Worm (Caenorhabditis elegans) whole organism, L4 larva: Measurements from ENCODE around the gene EGAP2.1.

Experiments
- ama-1 ChIP-seq: fragments of 150-350 bp; optimal IDR thresholded peaks from 2 replicates; lab custom pipeline; 2014; ENCODE audit warnings: inconsistent platforms, mixed read lengths
- ceh-20 ChIP-seq: fragments of 200-800 bp; sonication (Bioruptor generic); IDR thresholded peaks from 2 replicates; pipeline ENCODE4 v1.3.6; 2022; ENCODE audit warnings: missing genetic modification reagents, missing genetic modification characterization, missing compliant biosample characterization
- ceh-32 ChIP-seq: sonication (generic microtip); optimal IDR thresholded peaks from 2 replicates; lab custom pipeline; 2016; ENCODE audit warnings: mild to moderate bottlenecking, missing genetic modification characterization, missing compliant biosample characterization; ENCODE audit not compliant: poor library complexity
- cey-2 ChIP-seq: sonication (generic microtip); optimal IDR thresholded peaks from 3 replicates; lab custom pipeline; 2017; ENCODE audit warnings: missing genetic modification characterization, mild to moderate bottlenecking, missing compliant biosample characterization, antibody characterized with exemption, borderline replicate concordance; ENCODE audit not compliant: insufficient read depth
- ctbp-1 ChIP-seq: fragments of 200-800 bp; sonication (Bioruptor generic); IDR thresholded peaks from 2 replicates; pipeline ENCODE4 v1.3.6; 2022; ENCODE audit warnings: missing genetic modification reagents, missing genetic modification characterization, missing compliant biosample characterization
- daf-16 ChIP-seq, 3 experiments: sonication (generic microtip); optimal IDR thresholded peaks; 2 replicates each; lab custom pipeline; 2016 to 2017; ENCODE audit warnings: missing genetic modification characterization in 3 of 3, missing genetic modification reagents in 3 of 3, mild to moderate bottlenecking in 2 of 3, missing compliant biosample characterization in 2 of 3, missing biosample characterization in 1 of 3, moderate library complexity in 1 of 3
- dmd-6 ChIP-seq: fragments of 200-800 bp; sonication (Bioruptor generic); IDR thresholded peaks from 2 replicates; pipeline ENCODE4 v1.3.6; 2022; ENCODE audit warnings: missing genetic modification reagents, missing genetic modification characterization, missing compliant biosample characterization
- dmd-9 ChIP-seq: fragments of 200-800 bp; sonication (Bioruptor generic); IDR thresholded peaks from 2 replicates; pipeline ENCODE4 v1.3.6; 2022; ENCODE audit warnings: missing genetic modification reagents, missing genetic modification characterization, missing compliant biosample characterization
- dpl-1 ChIP-seq: fragments of 150-350 bp; optimal IDR thresholded peaks from 2 replicates; lab custom pipeline; 2014; ENCODE audit warnings: missing biosample characterization, missing genetic modification reagents, missing genetic modification characterization
- duxl-1 ChIP-seq: sonication (generic microtip); optimal IDR thresholded peaks from 2 replicates; lab custom pipeline; 2016; ENCODE audit warnings: mild to moderate bottlenecking, missing genetic modification characterization, moderate library complexity, missing compliant biosample characterization; ENCODE audit not compliant: poor library complexity
- dve-1 ChIP-seq: sonication (generic microtip); optimal IDR thresholded peaks from 2 replicates; lab custom pipeline; 2017; ENCODE audit warnings: antibody characterized with exemption, mild to moderate bottlenecking, missing genetic modification characterization, missing compliant biosample characterization; ENCODE audit not compliant: insufficient read depth
- egl-43 ChIP-seq: fragments of 200-800 bp; sonication (Bioruptor generic); IDR thresholded peaks from 2 replicates; pipeline ENCODE4 v1.3.6; 2022; ENCODE audit warnings: missing genetic modification reagents, missing genetic modification characterization, missing compliant biosample characterization
- hif-1 ChIP-seq, 2 experiments: sonication (generic microtip); optimal IDR thresholded peaks; 2 replicates each; lab custom pipeline; 2016 to 2017; ENCODE audit warnings: missing compliant biosample characterization in 2 of 2, missing genetic modification characterization in 2 of 2, missing genetic modification reagents in 2 of 2, missing genotype in 2 of 2, mild to moderate bottlenecking in 1 of 2
- hlh-11 ChIP-seq: fragments of 200-800 bp; sonication (Bioruptor generic); optimal IDR thresholded peaks from 2 replicates; lab custom pipeline; 2018; ENCODE audit warnings: mild to moderate bottlenecking, missing genetic modification characterization, missing compliant biosample characterization
- hlh-30 ChIP-seq: sonication (generic microtip); optimal IDR thresholded peaks from 2 replicates; lab custom pipeline; 2017; ENCODE audit warnings: antibody characterized with exemption, mild to moderate bottlenecking, missing genetic modification characterization, missing compliant biosample characterization; ENCODE audit not compliant: insufficient read depth
- hmg-1.1 ChIP-seq: fragments of 200-800 bp; sonication (Bioruptor generic); IDR thresholded peaks from 2 replicates; pipeline ENCODE4 v1.3.6; 2022; ENCODE audit warnings: missing genetic modification reagents, missing genetic modification characterization, missing compliant biosample characterization
- lin-1 ChIP-seq: fragments of 200-800 bp; sonication (Bioruptor generic); IDR thresholded peaks from 2 replicates; pipeline ENCODE4 v1.3.6; 2022; ENCODE audit warnings: missing genetic modification reagents, missing genetic modification characterization, missing compliant biosample characterization
- lin-29 ChIP-seq: fragments of 200-800 bp; sonication (Bioruptor generic); IDR thresholded peaks from 2 replicates; pipeline ENCODE4 v1.3.6; 2022; ENCODE audit warnings: missing genetic modification reagents, missing genetic modification characterization, missing compliant biosample characterization
- lin-38 ChIP-seq: fragments of 200-800 bp; sonication (Bioruptor generic); IDR thresholded peaks from 2 replicates; pipeline ENCODE4 v1.3.6; 2022; ENCODE audit warnings: missing genetic modification reagents, missing genetic modification characterization, missing compliant biosample characterization
- lin-39 ChIP-seq: fragments of 150-350 bp; optimal IDR thresholded peaks from 2 replicates; lab custom pipeline; 2014; ENCODE audit warnings: missing biosample characterization, missing genetic modification reagents, missing genetic modification characterization
- lir-3 ChIP-seq: sonication (generic microtip); optimal IDR thresholded peaks from 2 replicates; lab custom pipeline; 2016; ENCODE audit warnings: mild to moderate bottlenecking, missing genetic modification characterization, missing compliant biosample characterization
- lsy-2 ChIP-seq, 2 experiments: fragments of 150-350 bp in 1 of 2; sonication (generic microtip) in 1 of 2; optimal IDR thresholded peaks; 2 replicates each; lab custom pipeline; 2014 to 2017; ENCODE audit warnings: missing biosample characterization in 2 of 2, missing genetic modification characterization in 2 of 2
- madf-5 ChIP-seq, 2 experiments: fragments of 200-800 bp; sonication (Bioruptor generic); IDR thresholded peaks; 2 replicates each; pipeline ENCODE4 v1.3.6; 2022; ENCODE audit warnings: missing compliant biosample characterization in 2 of 2, missing genetic modification characterization in 2 of 2
- mdl-1 ChIP-seq, 2 experiments: fragments of 150-350 bp in 1 of 2; sonication (generic microtip) in 1 of 2; optimal IDR thresholded peaks; 2 replicates each; lab custom pipeline; 2014 to 2017; ENCODE audit warnings: missing biosample characterization in 2 of 2, missing genetic modification characterization in 2 of 2
- mep-1 ChIP-seq: fragments of 150-350 bp; sonication (generic microtip); optimal IDR thresholded peaks from 3 replicates; lab custom pipeline; 2014; ENCODE audit warnings: missing biosample characterization, missing genetic modification characterization
- mes-2 ChIP-seq: sonication (generic microtip); optimal IDR thresholded peaks from 2 replicates; lab custom pipeline; 2016; ENCODE audit warnings: missing genotype, mild to moderate bottlenecking, missing genetic modification characterization, missing compliant biosample characterization; ENCODE audit not compliant: poor library complexity, severe bottlenecking
- mxl-3 ChIP-seq: fragments of 200-800 bp; sonication (Bioruptor generic); optimal IDR thresholded peaks from 2 replicates; lab custom pipeline; 2018; ENCODE audit warnings: mild to moderate bottlenecking, missing genetic modification characterization, missing compliant biosample characterization
- nhr-102 ChIP-seq: sonication (generic microtip); optimal IDR thresholded peaks from 2 replicates; lab custom pipeline; 2016; ENCODE audit warnings: mild to moderate bottlenecking, missing genetic modification characterization, moderate library complexity, missing compliant biosample characterization
- nhr-28 ChIP-seq: fragments of 150-350 bp; optimal IDR thresholded peaks from 2 replicates; lab custom pipeline; 2014; ENCODE audit warnings: missing biosample characterization, missing genetic modification characterization
- nhr-42 ChIP-seq: fragments of 200-800 bp; sonication (Bioruptor generic); IDR thresholded peaks from 2 replicates; pipeline ENCODE4 v1.3.6; 2022; ENCODE audit warnings: missing genetic modification characterization, missing compliant biosample characterization
- nhr-48 ChIP-seq: sonication (generic microtip); optimal IDR thresholded peaks from 2 replicates; lab custom pipeline; 2016; ENCODE audit warnings: mild to moderate bottlenecking, missing genetic modification characterization, missing compliant biosample characterization
- nhr-76 ChIP-seq: fragments of 150-350 bp; optimal IDR thresholded peaks from 2 replicates; lab custom pipeline; 2014; ENCODE audit warnings: missing biosample characterization, missing genetic modification characterization
- nhr-77 ChIP-seq: fragments of 150-350 bp; optimal IDR thresholded peaks from 2 replicates; lab custom pipeline; 2014; ENCODE audit warnings: missing biosample characterization, missing genetic modification characterization
- pha-4 ChIP-seq, 2 experiments: fragments of 150-350 bp in 1 of 2; fragments of 200-800 bp in 1 of 2; sonication (Bioruptor generic) in 1 of 2; IDR thresholded peaks in 1 of 2; optimal IDR thresholded peaks in 1 of 2; 2 replicates each; pipeline versions ENCODE4 v1.3.6 to Lab custom; 2014 to 2022; ENCODE audit warnings: missing genetic modification characterization in 2 of 2, missing genetic modification reagents in 2 of 2, missing biosample characterization in 1 of 2, missing compliant biosample characterization in 1 of 2
- pqm-1 ChIP-seq: sonication (generic microtip); optimal IDR thresholded peaks from 2 replicates; lab custom pipeline; 2017; ENCODE audit warnings: missing biosample characterization, missing genetic modification characterization
- saeg-2 ChIP-seq: fragments of 200-800 bp; sonication (Bioruptor generic); IDR thresholded peaks from 2 replicates; pipeline ENCODE4 v1.3.6; 2022; ENCODE audit warnings: missing genetic modification reagents, missing genetic modification characterization, missing compliant biosample characterization
- set-16 ChIP-seq: fragments of 200-800 bp; sonication (Bioruptor generic); IDR thresholded peaks from 2 replicates; pipeline ENCODE4 v1.3.6; 2022; ENCODE audit warnings: missing genetic modification reagents, missing genetic modification characterization, missing compliant biosample characterization
- unc-62 ChIP-seq, 3 experiments: fragments of 150-350 bp in 1 of 3; sonication (generic microtip); optimal IDR thresholded peaks in 2 of 3; peaks in 1 of 3; 1 replicate in 1 of 3; 2 replicates in 2 of 3; lab custom pipeline; 2014 to 2017; ENCODE audit warnings: missing biosample characterization in 3 of 3, missing genetic modification characterization in 3 of 3, missing genetic modification reagents in 3 of 3, missing genotype in 1 of 3
- zag-1 ChIP-seq: fragments of 150-350 bp; optimal IDR thresholded peaks from 2 replicates; lab custom pipeline; 2014; ENCODE audit warnings: missing biosample characterization, missing genetic modification characterization
- zfp-3 ChIP-seq: fragments of 200-800 bp; sonication (Bioruptor generic); conservative IDR thresholded peaks from 2 replicates; pipeline ENCODE4 v1.3.6; 2022; ENCODE audit warnings: missing genetic modification reagents, missing genetic modification characterization, missing compliant biosample characterization
- ztf-7 ChIP-seq: fragments of 150-350 bp; optimal IDR thresholded peaks from 2 replicates; lab custom pipeline; 2014; ENCODE audit warnings: missing biosample characterization, missing genetic modification characterization

Gene EGAP2.1

ce11 chrII:5182451-5182850 lies 48.8 kb upstream of the EGAP2.1 start (continued):
- TF ChIP-seq egl-43 (GFP tag; lab: Robert Waterston, UW) (peak; percentile 61; the same call in 1 of the 2 replicates), lin-39 (tag; lab: Kevin White, UChicago) (no peak), hlh-30 (tag; lab: Kevin White, UChicago) (peak; percentile 98), ama-1 (lab: Kevin White, UChicago) (peak; percentile 7), unc-62 (GFP tag; optimal IDR thresholded peaks at IDR 0.05 in 1 of 2; lab: Kevin White, UChicago) (peak in 1 of 2 experiments; percentile 67), unc-62 (tag; optimal IDR thresholded peaks at IDR 0.05; lab: Kevin White, UChicago) (no peak), ceh-20 (GFP tag; lab: Robert Waterston, UW) (peak; percentile 80; the same call in 1 of the 2 replicates), ctbp-1 (GFP tag; lab: Robert Waterston, UW) (peak; percentile 15; the same call in 1 of the 2 replicates), dmd-9 (no peak), madf-5 (GFP tag; IDR thresholded peaks at IDR 0.05; lab: Robert Waterston, UW) (no peak), hmg-1.1 (peak; percentile 67), zfp-3 (GFP tag; lab: Robert Waterston, UW) (0 out of 2 replicates have a peak, but pooled peaks have one; percentile 34), daf-16 (GFP tag; optimal IDR thresholded peaks at IDR 0.05; lab: Kevin White, UChicago) (peak in 1 of 2 experiments; percentile 65), daf-16 (tag; optimal IDR thresholded peaks at IDR 0.05; lab: Kevin White, UChicago) (peak; percentile 87), nhr-42 (peak; percentile 57; the same call in 1 of the 2 replicates), mep-1 (tag; lab: Kevin White, UChicago) (peak; percentile 65), set-16 (GFP tag; lab: Robert Waterston, UW) (peak; percentile 29; the same call in 1 of the 2 replicates), nhr-28 (peak; percentile 81), cey-2 (no peak), lin-1 (peak; percentile 71; the same call in 1 of the 2 replicates), ztf-7 (tag; lab: Kevin White, UChicago) (peak; percentile 5)

DNA sequence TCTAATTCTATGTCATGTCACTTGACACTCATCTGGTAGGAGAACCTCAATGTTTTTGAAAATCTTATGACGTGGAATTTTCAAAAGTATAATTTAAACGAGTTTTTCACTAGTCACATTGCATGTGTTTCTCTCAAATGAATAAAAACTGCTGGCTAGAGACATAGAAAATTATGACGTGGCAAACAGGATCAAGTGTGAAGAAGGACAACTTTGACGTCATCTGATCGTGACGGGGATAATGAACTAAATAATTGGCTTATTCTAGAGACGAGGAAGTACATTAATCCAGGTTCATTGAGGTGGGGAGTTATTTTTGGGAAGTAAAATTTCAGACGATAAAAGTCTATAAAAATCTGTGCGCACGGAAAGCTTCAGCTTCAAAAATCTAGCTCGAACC lies 48.0 kb upstream of the EGAP2.1 start:
- TF ChIP-seq nhr-76, result no peak
- no peak for TF ChIP-seq zag-1 (tag; lab: Kevin White, UChicago)
- TF ChIP-seq egl-43 (GFP tag; lab: Robert Waterston, UW), result no peak
- TF ChIP-seq lir-3 (tag; lab: Kevin White, UChicago), result no peak

- peak; percentile 5 for TF ChIP-seq duxl-1 (tag; lab: Kevin White, UChicago)
- TF ChIP-seq hif-1 (tag; optimal IDR thresholded peaks at IDR 0.05; lab: Kevin White, UChicago), result peak in 1 of 2 experiments; percentile 10
- peak; percentile 56 for TF ChIP-seq nhr-48
- TF ChIP-seq dmd-6 (GFP tag; lab: Robert Waterston, UW), result peak; percentile 71
- peak; percentile 86 for TF ChIP-seq pqm-1 (tag; lab: Kevin White, UChicago)
- TF ChIP-seq mdl-1 (tag; optimal IDR thresholded peaks at IDR 0.05; lab: Kevin White, UChicago), result peak in 1 of 2 experiments; percentile 18
- TF ChIP-seq daf-16 (GFP tag; optimal IDR thresholded peaks at IDR 0.05; lab: Kevin White, UChicago), result no peak
- peak; percentile 77 for TF ChIP-seq daf-16 (tag; optimal IDR thresholded peaks at IDR 0.05; lab: Kevin White, UChicago)
- TF ChIP-seq cey-2, result peak; percentile 5
- no peak for TF ChIP-seq lsy-2 (tag; optimal IDR thresholded peaks at IDR 0.05; lab: Kevin White, UChicago)
- TF ChIP-seq lin-38, result no peak
- peak; percentile 20 for TF ChIP-seq mes-2 (tag; lab: Kevin White, UChicago)
- no peak for TF ChIP-seq ceh-32 (tag; lab: Kevin White, UChicago)
- TF ChIP-seq pha-4 (GFP tag; IDR thresholded peaks at IDR 0.05; lab: Robert Waterston, UW), result 0 out of 2 replicates have a peak, but pooled peaks have one; percentile 28
- TF ChIP-seq pha-4 (tag; optimal IDR thresholded peaks at IDR 0.05; lab: Kevin White, UChicago), result no peak
- TF ChIP-seq madf-5 (GFP tag; IDR thresholded peaks at IDR 0.05; lab: Robert Waterston, UW), result no peak
- no peak for TF ChIP-seq saeg-2 (GFP tag; lab: Robert Waterston, UW)
- TF ChIP-seq nhr-77 (tag; lab: Kevin White, UChicago), result peak; percentile 17
- TF ChIP-seq dpl-1 (GFP tag; lab: Kevin White, UChicago), result no peak
- peak; percentile 64 for TF ChIP-seq hlh-11 (tag; lab: Kevin White, UChicago)
- TF ChIP-seq nhr-28, result peak; percentile 51
- peak; percentile 82 for TF ChIP-seq dve-1
- TF ChIP-seq nhr-102 (tag; lab: Kevin White, UChicago), result peak; percentile 51
- TF ChIP-seq lin-29 (GFP tag; lab: Robert Waterston, UW), result no peak
- TF ChIP-seq mxl-3 (GFP tag; lab: Kevin White, UChicago), result peak; percentile 29
These were observed 46.3 kb upstream of the EGAP2.1 start for ce11 chrII:5184661-5185545.
